Worm (Caenorhabditis elegans) whole organism, early embryonic: ENCODE measurements around the gene sre-41.

ENCODE experiments used
- ama-1 ChIP-seq: fragments of 150-350 bp; optimal IDR thresholded peaks from 2 replicates; lab custom pipeline; 2014
- ceh-13 ChIP-seq: fragments of 200-800 bp; sonication (Bioruptor generic); optimal IDR thresholded peaks from 2 replicates; lab custom pipeline; 2018; ENCODE audit warnings: mild to moderate bottlenecking, missing genetic modification characterization, missing compliant biosample characterization
- ceh-36 ChIP-seq: sonication (generic microtip); optimal IDR thresholded peaks from 2 replicates; lab custom pipeline; 2016; ENCODE audit warnings: missing genetic modification characterization, inconsistent platforms, missing compliant biosample characterization
- flt-1 ChIP-seq: fragments of 200-800 bp; sonication (Bioruptor generic); IDR thresholded peaks from 2 replicates; pipeline ENCODE4 v1.3.6; 2022; ENCODE audit warnings: missing genetic modification characterization, missing compliant biosample characterization
- hmbx-1 ChIP-seq: sonication (generic microtip); optimal IDR thresholded peaks from 2 replicates; lab custom pipeline; 2016; ENCODE audit warnings: mild to moderate bottlenecking, missing genetic modification characterization, missing compliant biosample characterization
- pes-1 ChIP-seq: fragments of 200-800 bp; sonication (Bioruptor generic); IDR thresholded peaks from 2 replicates; pipeline ENCODE4 v1.3.6; 2022; ENCODE audit warnings: missing genetic modification reagents, missing genetic modification characterization, missing compliant biosample characterization
- sea-1 ChIP-seq: fragments of 200-800 bp; sonication (Bioruptor generic); conservative IDR thresholded peaks from 2 replicates; pipeline ENCODE4 v1.3.6; 2022; ENCODE audit warnings: missing genetic modification characterization, missing compliant biosample characterization

DNA sequence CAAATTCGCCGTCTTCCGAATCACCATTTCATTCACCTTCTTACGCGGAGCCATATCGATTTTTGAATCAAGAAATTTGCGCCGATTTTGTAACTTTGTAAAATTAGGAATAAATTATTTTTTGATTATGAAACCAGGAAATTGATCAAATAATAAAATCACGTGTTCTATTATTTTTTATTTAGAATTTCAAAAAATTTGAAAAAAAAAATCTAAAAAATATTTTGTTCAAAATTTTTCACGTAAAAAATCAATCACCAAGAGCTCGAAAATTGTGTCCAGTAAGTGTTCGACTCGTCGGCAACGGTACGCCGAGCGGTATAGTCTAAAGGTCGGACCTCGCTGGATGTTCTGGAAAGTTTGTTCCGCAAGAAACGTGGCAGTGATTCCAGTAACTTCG lies 5.6 kb downstream of the sre-41 start, which contains the start of gene Y57A10B.7:
- no peak for TF ChIP-seq ama-1 (lab: Kevin White, UChicago)
- TF ChIP-seq ceh-13: no peak
- TF ChIP-seq ceh-36 (tag; lab: Kevin White, UChicago): no peak
- TF ChIP-seq hmbx-1 (tag; lab: Kevin White, UChicago): no peak
- TF ChIP-seq sea-1 (GFP tag; lab: Robert Waterston, UW): no peak
- TF ChIP-seq flt-1 (GFP tag; lab: Robert Waterston, UW): no peak
- TF ChIP-seq pes-1 (GFP tag; lab: Robert Waterston, UW): no peak
